Worm (Caenorhabditis elegans) whole organism, young adult: Measurements from ENCODE around the gene M05D6.1.
A peak's percentile ranks its signal among the peaks of the same experiment; 100 is the strongest.

Experiments used
- B0035.1 ChIP-seq: sonication (generic microtip); optimal IDR thresholded peaks from 2 replicates; lab custom pipeline; 2016; ENCODE audit warnings: missing genetic modification characterization, mild to moderate bottlenecking, missing compliant biosample characterization, missing genotype, missing genetic modification reagents
- F22D6.2 ChIP-seq: sonication (generic microtip); optimal IDR thresholded peaks from 2 replicates; lab custom pipeline; 2016; ENCODE audit warnings: mild to moderate bottlenecking, missing genetic modification characterization, missing compliant biosample characterization
- F37B4.10 ChIP-seq: fragments of 200-800 bp; sonication (Bioruptor generic); IDR thresholded peaks from 2 replicates; pipeline ENCODE4 v1.3.6; 2022; ENCODE audit warnings: missing genetic modification characterization, missing compliant biosample characterization
- F39B2.1 ChIP-seq: fragments of 200-800 bp; sonication (Bioruptor generic); IDR thresholded peaks from 2 replicates; pipeline ENCODE4 v1.3.6; 2022; ENCODE audit warnings: missing genetic modification reagents, missing genetic modification characterization, missing compliant biosample characterization
- Y53G8AR.9 ChIP-seq: fragments of 200-800 bp; sonication (Bioruptor generic); conservative IDR thresholded peaks from 2 replicates; pipeline ENCODE4 v1.3.6; 2022; ENCODE audit warnings: missing genetic modification reagents, missing genetic modification characterization, missing compliant biosample characterization
- Y67H2A.10 ChIP-seq: fragments of 200-800 bp; sonication (Bioruptor generic); conservative IDR thresholded peaks from 2 replicates; pipeline ENCODE4 v1.3.6; 2022; ENCODE audit warnings: missing genetic modification reagents, missing genetic modification characterization, missing compliant biosample characterization
- ama-1 ChIP-seq, 3 experiments: fragments of 150-350 bp in 1 of 3; sonication (generic microtip) in 2 of 3; optimal IDR thresholded peaks; 2 replicates each; lab custom pipeline; 2014 to 2018; ENCODE audit warnings: missing biosample characterization in 2 of 3, missing genetic modification characterization in 2 of 3, missing genetic modification reagents in 2 of 3
- atf-7 ChIP-seq: sonication (generic microtip); optimal IDR thresholded peaks from 2 replicates; lab custom pipeline; 2017; ENCODE audit warnings: mild to moderate bottlenecking, missing genetic modification characterization, missing compliant biosample characterization
- attf-5 ChIP-seq: fragments of 200-800 bp; sonication (Bioruptor generic); optimal IDR thresholded peaks from 2 replicates; lab custom pipeline; 2018; ENCODE audit warnings: mild to moderate bottlenecking, missing genetic modification characterization, missing compliant biosample characterization
- ccch-3 ChIP-seq: fragments of 200-800 bp; sonication (Bioruptor generic); optimal IDR thresholded peaks from 2 replicates; lab custom pipeline; 2018; ENCODE audit warnings: mild to moderate bottlenecking, missing genetic modification characterization, missing compliant biosample characterization
- cebp-1 ChIP-seq, 2 experiments: fragments of 200-800 bp in 1 of 2; sonication (Bioruptor generic) in 1 of 2; sonication (generic microtip) in 1 of 2; IDR thresholded peaks in 1 of 2; optimal IDR thresholded peaks in 1 of 2; 2 replicates each; pipeline versions ENCODE4 v1.3.6 to Lab custom; 2017 to 2022; ENCODE audit warnings: missing compliant biosample characterization in 2 of 2, missing genetic modification characterization in 2 of 2, mild to moderate bottlenecking in 1 of 2, missing genetic modification reagents in 1 of 2, moderate library complexity in 1 of 2
- ceh-79 ChIP-seq: sonication (generic microtip); optimal IDR thresholded peaks from 2 replicates; lab custom pipeline; 2017; ENCODE audit warnings: mild to moderate bottlenecking, missing genetic modification characterization, missing compliant biosample characterization
- chd-7 ChIP-seq: sonication (generic microtip); optimal IDR thresholded peaks from 2 replicates; lab custom pipeline; 2016; ENCODE audit warnings: mild to moderate bottlenecking, missing genetic modification characterization, moderate library complexity, missing compliant biosample characterization
- dpff-1 ChIP-seq: sonication (generic microtip); optimal IDR thresholded peaks from 2 replicates; lab custom pipeline; 2017; ENCODE audit warnings: mild to moderate bottlenecking, missing genetic modification characterization, missing compliant biosample characterization
- efl-1 ChIP-seq: fragments of 150-350 bp; optimal IDR thresholded peaks from 2 replicates; lab custom pipeline; 2014; ENCODE audit warnings: missing biosample characterization, missing genetic modification reagents, missing genetic modification characterization
- egrh-3 ChIP-seq: fragments of 200-800 bp; sonication (Bioruptor generic); IDR thresholded peaks from 2 replicates; pipeline ENCODE4 v1.3.6; 2022; ENCODE audit warnings: missing genetic modification reagents, missing genetic modification characterization, missing compliant biosample characterization
- hlh-12 ChIP-seq: sonication (generic microtip); optimal IDR thresholded peaks from 2 replicates; lab custom pipeline; 2016; ENCODE audit warnings: missing genetic modification characterization, missing compliant biosample characterization
- hmg-1.2 ChIP-seq: fragments of 200-800 bp; sonication (Bioruptor generic); IDR thresholded peaks from 2 replicates; pipeline ENCODE4 v1.3.6; 2022; ENCODE audit warnings: missing genetic modification reagents, missing genetic modification characterization, missing compliant biosample characterization
- let-607 ChIP-seq, 2 experiments: fragments of 200-800 bp in 1 of 2; sonication (Bioruptor generic) in 1 of 2; sonication (generic microtip) in 1 of 2; optimal IDR thresholded peaks; 2 replicates each; lab custom pipeline; 2016 to 2018; ENCODE audit warnings: mild to moderate bottlenecking in 2 of 2, missing compliant biosample characterization in 2 of 2, missing genetic modification characterization in 2 of 2, moderate library complexity in 2 of 2, missing genotype in 1 of 2
- lin-26 ChIP-seq: fragments of 200-800 bp; sonication (Bioruptor generic); IDR thresholded peaks from 2 replicates; pipeline ENCODE4 v1.3.6; 2022; ENCODE audit warnings: missing genetic modification reagents, missing genetic modification characterization, missing compliant biosample characterization
- lin-40 ChIP-seq: sonication (generic microtip); optimal IDR thresholded peaks from 2 replicates; lab custom pipeline; 2016; ENCODE audit warnings: missing genetic modification characterization, mild to moderate bottlenecking, missing compliant biosample characterization, missing genotype, missing genetic modification reagents
- lsy-27 ChIP-seq: sonication (generic microtip); optimal IDR thresholded peaks from 2 replicates; lab custom pipeline; 2017; ENCODE audit warnings: missing genetic modification characterization, mild to moderate bottlenecking, missing compliant biosample characterization, antibody characterized with exemption, missing genotype, borderline replicate concordance; ENCODE audit not compliant: insufficient read depth
- madf-8 ChIP-seq: fragments of 200-800 bp; sonication (Bioruptor generic); conservative IDR thresholded peaks from 2 replicates; pipeline ENCODE4 v1.3.6; 2022; ENCODE audit warnings: missing genetic modification reagents, missing genetic modification characterization, missing compliant biosample characterization
- mcd-1 ChIP-seq: fragments of 200-800 bp; sonication (Bioruptor generic); IDR thresholded peaks from 2 replicates; pipeline ENCODE4 v1.3.6; 2022; ENCODE audit warnings: missing genetic modification reagents, missing genetic modification characterization, missing compliant biosample characterization
- mel-28 ChIP-seq: sonication (generic microtip); optimal IDR thresholded peaks from 2 replicates; lab custom pipeline; 2016; ENCODE audit warnings: borderline replicate concordance, mild to moderate bottlenecking, missing genetic modification characterization, missing compliant biosample characterization
- mxl-1 ChIP-seq: sonication (generic microtip); optimal IDR thresholded peaks from 2 replicates; lab custom pipeline; 2016; ENCODE audit warnings: missing genetic modification characterization, missing compliant biosample characterization
- nhr-27 ChIP-seq: fragments of 200-800 bp; sonication (Bioruptor generic); optimal IDR thresholded peaks from 2 replicates; lab custom pipeline; 2018; ENCODE audit warnings: mild to moderate bottlenecking, missing genetic modification characterization, moderate library complexity, missing compliant biosample characterization
- repo-1 ChIP-seq: sonication (generic microtip); optimal IDR thresholded peaks from 2 replicates; lab custom pipeline; 2017; ENCODE audit warnings: mild to moderate bottlenecking, missing genetic modification characterization, missing compliant biosample characterization
- snpc-1.1 ChIP-seq: sonication (generic microtip); optimal IDR thresholded peaks from 2 replicates; lab custom pipeline; 2017; ENCODE audit warnings: missing genetic modification characterization, mild to moderate bottlenecking, missing compliant biosample characterization, antibody characterized with exemption, moderate library complexity, missing genotype, missing genetic modification reagents; ENCODE audit not compliant: insufficient read depth
- snpc-1.3 ChIP-seq: sonication (generic microtip); optimal IDR thresholded peaks from 2 replicates; lab custom pipeline; 2017; ENCODE audit warnings: missing genetic modification characterization, mild to moderate bottlenecking, missing compliant biosample characterization, antibody characterized with exemption, moderate library complexity, missing genotype, missing genetic modification reagents; ENCODE audit not compliant: insufficient read depth
- snpc-4 ChIP-seq, 5 experiments: fragments of 150-350 bp in 1 of 5; sonication (generic microtip) in 4 of 5; optimal IDR thresholded peaks; 2 replicates each; lab custom pipeline; 2014 to 2018; ENCODE audit warnings: missing genetic modification characterization in 5 of 5, missing biosample characterization in 3 of 5, antibody characterized with exemption in 2 of 5, mild to moderate bottlenecking in 2 of 5, missing compliant biosample characterization in 2 of 5, missing genotype in 2 of 5, moderate library complexity in 2 of 5, missing genetic modification reagents in 1 of 5
- somi-1 ChIP-seq: fragments of 200-800 bp; sonication (Bioruptor generic); optimal IDR thresholded peaks from 2 replicates; lab custom pipeline; 2018; ENCODE audit warnings: mild to moderate bottlenecking, missing genetic modification characterization, missing compliant biosample characterization
- sptf-2 ChIP-seq: fragments of 200-800 bp; sonication (Bioruptor generic); optimal IDR thresholded peaks from 2 replicates; lab custom pipeline; 2018; ENCODE audit warnings: mild to moderate bottlenecking, missing genetic modification characterization, missing compliant biosample characterization
- tbx-9 ChIP-seq: sonication (generic microtip); optimal IDR thresholded peaks from 2 replicates; lab custom pipeline; 2016; ENCODE audit warnings: borderline replicate concordance, missing genetic modification characterization, inconsistent platforms, missing compliant biosample characterization
- zim-3 ChIP-seq: sonication (generic microtip); optimal IDR thresholded peaks from 2 replicates; lab custom pipeline; 2017; ENCODE audit warnings: mild to moderate bottlenecking, missing genetic modification characterization, moderate library complexity, missing compliant biosample characterization
- ztf-25 ChIP-seq: fragments of 200-800 bp; sonication (Bioruptor generic); IDR thresholded peaks from 2 replicates; pipeline ENCODE4 v1.3.6; 2022; ENCODE audit warnings: missing genetic modification reagents, missing genetic modification characterization, missing compliant biosample characterization
- ztf-26 ChIP-seq: sonication (generic microtip); optimal IDR thresholded peaks from 2 replicates; lab custom pipeline; 2017; ENCODE audit warnings: missing genetic modification characterization, missing compliant biosample characterization
- ztf-3 ChIP-seq: fragments of 200-800 bp; sonication (Bioruptor generic); optimal IDR thresholded peaks from 2 replicates; lab custom pipeline; 2018; ENCODE audit warnings: mild to moderate bottlenecking, missing genetic modification characterization, missing compliant biosample characterization
- ztf-6 ChIP-seq: fragments of 200-800 bp; sonication (Bioruptor generic); IDR thresholded peaks from 2 replicates; pipeline ENCODE4 v1.3.6; 2022; ENCODE audit warnings: missing genetic modification reagents, missing genetic modification characterization, missing compliant biosample characterization

Gene M05D6.1

DNA sequence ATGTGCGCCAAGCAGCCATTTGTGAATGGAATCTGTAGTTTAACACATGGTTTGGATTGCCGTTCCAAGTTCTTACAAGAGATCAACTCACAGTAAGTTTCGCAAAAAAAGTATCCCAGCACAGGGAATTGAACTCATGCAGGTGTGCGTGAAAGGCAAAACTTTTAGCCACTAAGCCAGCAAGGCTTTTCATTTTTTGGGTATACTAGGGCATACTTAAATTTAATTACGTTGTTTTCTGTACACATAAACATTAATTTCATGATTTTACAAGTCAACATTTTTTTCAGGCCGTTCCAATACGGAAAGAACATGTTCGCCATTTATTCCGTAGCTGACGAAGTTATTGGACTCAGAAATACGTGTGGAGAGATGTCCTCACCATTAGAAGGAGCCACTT is 33.7 kb downstream of the M05D6.1 start (continued):
- peak; percentile 93 for TF ChIP-seq Y53G8AR.9 (GFP tag; lab: Robert Waterston, UW)
- TF ChIP-seq snpc-1.3 (tag; lab: Kevin White, UChicago), result peak; percentile 88
- peak; percentile 69 for TF ChIP-seq B0035.1 (tag; lab: Kevin White, UChicago)
- TF ChIP-seq hlh-12 (tag; lab: Kevin White, UChicago), result peak; percentile 55
- peak; percentile 6 for TF ChIP-seq ztf-3 (GFP tag; lab: Kevin White, UChicago)
- peak; percentile 59 for TF ChIP-seq snpc-4 (GFP tag; optimal IDR thresholded peaks at IDR 0.05; lab: Kevin White, UChicago)
- peak in 2 of 4 experiments; percentile 26 to 60 for TF ChIP-seq snpc-4 (tag; optimal IDR thresholded peaks at IDR 0.05; lab: Kevin White, UChicago)
- TF ChIP-seq let-607 (tag; optimal IDR thresholded peaks at IDR 0.05; lab: Kevin White, UChicago), result peak; percentile 32 to 36
- TF ChIP-seq ama-1 (optimal IDR thresholded peaks at IDR 0.05; lab: Kevin White, UChicago), result no peak
- TF ChIP-seq ama-1 (GFP tag; optimal IDR thresholded peaks at IDR 0.05; lab: Kevin White, UChicago), result peak; percentile 87 to 91
- peak; percentile 43 for TF ChIP-seq zim-3
- TF ChIP-seq repo-1 (tag; lab: Kevin White, UChicago), result peak; percentile 84
- peak; percentile 86 for TF ChIP-seq mxl-1
- TF ChIP-seq ceh-79 (tag; lab: Kevin White, UChicago), result peak; percentile 87
- peak; percentile 23; the same call in 1 of the 2 replicates for TF ChIP-seq F39B2.1
- TF ChIP-seq, all 124 proteins: peak for 86

DNA sequence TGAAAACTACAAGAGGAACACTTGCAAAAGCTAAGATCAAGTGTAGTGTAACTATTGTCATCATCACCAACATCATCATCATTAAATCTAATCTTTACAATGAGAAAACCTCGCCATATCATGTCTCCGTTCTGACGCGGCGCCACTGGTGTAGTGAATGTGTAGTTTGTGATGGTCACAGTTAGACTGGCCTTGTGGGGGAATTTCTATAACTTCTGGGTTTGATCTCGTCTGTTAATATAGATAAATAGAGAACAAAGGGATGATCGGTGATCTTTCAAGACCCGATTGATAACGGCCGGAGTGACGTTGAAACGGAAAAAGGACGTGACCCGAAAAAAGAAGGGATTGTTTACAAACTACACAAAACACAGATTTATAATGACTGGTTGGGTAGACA is 34.4 kb downstream of the M05D6.1 start:
- TF ChIP-seq B0035.1 (tag; lab: Kevin White, UChicago) (no peak), hmg-1.2 (GFP tag; lab: Robert Waterston, UW) (no peak), ztf-26 (tag; lab: Kevin White, UChicago) (peak; percentile 29), tbx-9 (tag; lab: Kevin White, UChicago) (no peak), somi-1 (peak; percentile 6), lin-26 (GFP tag; lab: Robert Waterston, UW) (0 out of 2 replicates have a peak, but pooled peaks have one; percentile 9), sptf-2 (GFP tag; lab: Kevin White, UChicago) (no peak)

DNA sequence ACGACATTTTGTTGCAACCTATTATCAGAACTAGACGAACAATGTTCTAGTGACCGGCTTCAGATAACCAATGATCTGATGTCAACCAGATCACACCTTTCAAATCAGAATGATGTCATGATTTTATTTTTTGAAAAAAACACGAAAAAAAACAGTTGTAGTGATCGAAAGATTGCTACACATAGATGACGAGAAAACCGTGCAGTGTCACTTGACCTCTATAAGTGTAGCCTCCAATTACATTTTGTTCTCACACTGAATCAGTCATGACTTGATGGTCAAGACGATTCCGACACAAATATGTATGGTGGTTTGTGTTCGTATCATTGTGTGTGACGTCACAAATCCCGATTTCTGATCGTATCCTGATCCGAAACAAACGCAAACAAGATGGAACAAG is 35.1 kb downstream of the M05D6.1 start:
- TF ChIP-seq lin-40 (tag; lab: Kevin White, UChicago), result peak; percentile 3
- TF ChIP-seq ama-1 (optimal IDR thresholded peaks at IDR 0.05; lab: Kevin White, UChicago), result peak; percentile 68
- no peak for TF ChIP-seq ama-1 (GFP tag; optimal IDR thresholded peaks at IDR 0.05; lab: Kevin White, UChicago)
- TF ChIP-seq atf-7 (tag; lab: Kevin White, UChicago), result peak; percentile 6
- no peak for TF ChIP-seq F22D6.2 (tag; lab: Kevin White, UChicago)
- TF ChIP-seq, all 124 proteins: peak for 3

DNA sequence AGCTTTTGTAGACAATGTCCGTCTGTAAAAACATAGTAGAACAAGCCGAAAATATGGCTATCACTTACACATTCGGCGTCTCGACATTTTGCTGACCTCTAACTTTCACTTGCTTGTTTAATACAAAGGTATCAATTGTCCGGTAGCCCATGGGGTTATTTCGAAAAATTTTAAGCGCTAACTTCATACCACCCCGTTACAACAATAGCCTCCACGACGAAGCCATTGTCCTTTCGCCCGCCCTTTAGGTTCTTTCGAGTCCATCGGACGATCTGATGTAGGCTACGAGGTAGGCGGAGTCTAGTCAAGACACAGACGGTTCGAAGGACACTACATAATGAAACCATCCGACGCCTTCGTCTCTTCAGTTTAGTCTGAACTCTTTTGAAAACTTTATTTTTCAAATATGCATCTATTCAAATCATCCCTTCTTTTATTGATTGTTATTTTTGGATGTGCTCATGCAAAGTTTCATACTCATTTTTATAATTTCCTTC is 36.4 kb downstream of the M05D6.1 start, which contains the start of gene lips-10:
lips-10 (plus strand) TSS at position 378 of the 497 bp plus-strand sequence.
- TF ChIP-seq ztf-6 (no peak), tbx-9 (tag; lab: Kevin White, UChicago) (no peak), mel-28 (tag; lab: Kevin White, UChicago) (no peak), egrh-3 (GFP tag; lab: Robert Waterston, UW) (no peak), attf-5 (GFP tag; lab: Kevin White, UChicago) (no peak), snpc-1.1 (tag; lab: Kevin White, UChicago) (no peak), efl-1 (GFP tag; lab: Kevin White, UChicago) (no peak), mcd-1 (GFP tag; lab: Robert Waterston, UW) (no peak), ccch-3 (GFP tag; lab: Kevin White, UChicago) (no peak), ztf-25 (GFP tag; lab: Robert Waterston, UW) (no peak), chd-7 (tag; lab: Kevin White, UChicago) (no peak), cebp-1 (GFP tag; IDR thresholded peaks at IDR 0.05; lab: Robert Waterston, UW) (no peak), cebp-1 (tag; optimal IDR thresholded peaks at IDR 0.05; lab: Kevin White, UChicago) (no peak), Y67H2A.10 (GFP tag; lab: Robert Waterston, UW) (no peak), madf-8 (GFP tag; lab: Robert Waterston, UW) (no peak), F37B4.10 (no peak), nhr-27 (tag; lab: Kevin White, UChicago) (no peak), lsy-27 (no peak), ztf-26 (tag; lab: Kevin White, UChicago) (no peak), dpff-1 (no peak)
